Worm (Caenorhabditis elegans) whole organism, L4/young adult: Measurements from ENCODE around the gene fip-2.

ENCODE experiments used
- W03F9.2 ChIP-seq: fragments of 150-350 bp; optimal IDR thresholded peaks from 2 replicates; lab custom pipeline; 2014; ENCODE audit warnings: missing biosample characterization, missing genetic modification characterization
- dao-5 ChIP-seq: sonication (generic microtip); optimal IDR thresholded peaks from 2 replicates; lab custom pipeline; 2016; ENCODE audit warnings: missing genotype, missing genetic modification characterization, moderate library complexity, missing compliant biosample characterization
- him-1 ChIP-seq: sonication (generic microtip); optimal IDR thresholded peaks from 2 replicates; lab custom pipeline; 2016; ENCODE audit warnings: missing genotype, missing genetic modification reagents, missing genetic modification characterization, missing compliant biosample characterization

DNA sequence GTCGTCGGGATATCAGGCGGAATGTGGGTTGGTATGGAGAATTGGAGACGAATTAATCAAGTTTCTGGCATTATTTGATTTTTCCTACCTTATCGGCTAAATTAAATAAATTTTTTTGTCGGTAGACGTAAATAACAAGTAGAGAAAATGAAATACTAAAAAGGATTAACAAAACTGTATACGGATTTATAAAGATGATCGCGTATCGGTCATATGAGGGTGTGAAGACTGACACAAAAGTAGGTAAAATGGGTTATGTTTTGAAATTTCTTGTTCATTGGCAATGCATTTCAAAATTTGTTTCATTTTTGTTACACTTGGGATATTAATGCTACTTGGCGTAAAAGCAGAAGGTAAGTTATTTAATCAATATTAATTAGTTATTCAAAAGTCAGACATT is 8.3 kb upstream of the fip-2 start, which contains the start of the genes C25E10.16 and C25E10.13:
- TF ChIP-seq him-1 (tag; lab: Kevin White, UChicago): no peak
- TF ChIP-seq dao-5 (tag; lab: Kevin White, UChicago): no peak
- no peak for TF ChIP-seq W03F9.2
